Fruit fly (Drosophila melanogaster): ENCODE measurements around the gene CG5439.

CG5439 gene

DNA sequence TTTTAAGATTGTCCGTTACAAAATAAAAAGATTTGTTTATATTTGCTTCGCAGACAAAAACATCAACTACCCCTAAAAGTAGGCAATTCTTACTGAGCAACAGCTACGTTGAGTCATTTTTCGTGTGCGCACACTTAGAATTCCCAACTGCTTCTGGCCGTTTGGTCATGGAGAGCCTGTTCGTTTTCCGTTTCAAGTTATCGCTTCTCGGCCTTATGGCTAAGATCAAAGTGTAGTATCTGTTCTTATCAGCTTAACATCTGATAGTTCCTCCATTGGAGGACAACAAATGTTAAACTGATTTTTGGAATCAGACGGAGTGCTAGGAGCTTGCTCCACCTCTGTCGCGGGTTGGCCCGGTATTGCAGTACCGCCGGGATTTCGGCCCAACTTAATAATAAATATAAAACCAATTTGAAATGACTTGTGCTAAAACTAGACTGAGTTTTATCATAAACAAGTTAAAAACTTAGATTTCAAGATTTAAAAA lies 38.7 kb downstream of the CG5439 start (continued):
- peak; percentile 83 for TF ChIP-seq CG17359 (tag; optimal IDR thresholded peaks at IDR 0.05)
- TF ChIP-seq zfh1 (GFP tag; IDR thresholded peaks at IDR 0.05), result peak; percentile 77
- TF ChIP-seq ssp (GFP tag; IDR thresholded peaks at IDR 0.05), result peak; percentile 29; the same call in 1 of the 2 replicates
- TF ChIP-seq caup (GFP tag; optimal IDR thresholded peaks at IDR 0.05; ENCODE audit: severe bottlenecking), result peak; percentile 80
- TF ChIP-seq CG3838 (GFP tag; optimal IDR thresholded peaks at IDR 0.05), result peak; percentile 27
- TF ChIP-seq CG1024 (GFP tag; IDR thresholded peaks at IDR 0.05), result peak; percentile 50; the same call in 1 of the 2 replicates
- TF ChIP-seq gt (GFP tag; IDR thresholded peaks at IDR 0.05), result peak; percentile 44; the same call in 1 of the 2 replicates
- TF ChIP-seq NC2α (GFP tag; optimal IDR thresholded peaks at IDR 0.05), result peak; percentile 53
- TF ChIP-seq CG4820 (GFP tag; optimal IDR thresholded peaks at IDR 0.05), result peak; percentile 17
- peak; percentile 69 for TF ChIP-seq HHEX (GFP tag; optimal IDR thresholded peaks at IDR 0.05)
- peak; percentile 62 for TF ChIP-seq ems (GFP tag; optimal IDR thresholded peaks at IDR 0.05)
- TF ChIP-seq CG30403 (GFP tag; optimal IDR thresholded peaks at IDR 0.05), result peak; percentile 30
- 0 out of 2 replicates have a peak, but pooled peaks have one; percentile 14 for TF ChIP-seq Rx (GFP tag; IDR thresholded peaks at IDR 0.05)
- peak; percentile 13 for TF ChIP-seq Chrac-16 (GFP tag; optimal IDR thresholded peaks at IDR 0.05)
- peak; percentile 37 for TF ChIP-seq CG5245 (GFP tag; optimal IDR thresholded peaks at IDR 0.05)
- peak; percentile 76 for TF ChIP-seq otp (GFP tag; IDR thresholded peaks at IDR 0.05)
- TF ChIP-seq Fer3 (tag; optimal IDR thresholded peaks at IDR 0.05), result peak; percentile 62
- peak; percentile 41; the same call in 1 of the 2 replicates for TF ChIP-seq CG14014 (GFP tag; IDR thresholded peaks at IDR 0.05)
- peak; percentile 47 for TF ChIP-seq Scr (GFP tag; IDR thresholded peaks at IDR 0.05; ENCODE audit: partially characterized antibody)
- TF ChIP-seq CG3726 (GFP tag; IDR thresholded peaks at IDR 0.05), result peak; percentile 46; the same call in 1 of the 3 replicates
- peak; percentile 25 for TF ChIP-seq HmgZ (tag; optimal IDR thresholded peaks at IDR 0.05)
- TF ChIP-seq CG11247 (GFP tag; IDR thresholded peaks at IDR 0.05), result peak; percentile 70
- peak; percentile 25 for TF ChIP-seq CG9727 (GFP tag; optimal IDR thresholded peaks at IDR 0.05)
- peak; percentile 56 for TF ChIP-seq pho (GFP tag; optimal IDR thresholded peaks at IDR 0.05)
- peak; percentile 58; the same call in 1 of the 2 replicates for TF ChIP-seq peb (GFP tag; IDR thresholded peaks at IDR 0.05)
- TF ChIP-seq CG3281 (GFP tag; optimal IDR thresholded peaks at IDR 0.05), result peak; percentile 24
- TF ChIP-seq CG2875 (GFP tag; optimal IDR thresholded peaks at IDR 0.05), result peak; percentile 51
- TF ChIP-seq Sry-δ (GFP tag; optimal IDR thresholded peaks at IDR 0.05), result peak; percentile 29
- 0 out of 2 replicates have a peak, but pooled peaks have one; percentile 20 for TF ChIP-seq lmd (GFP tag; IDR thresholded peaks at IDR 0.05)
- TF ChIP-seq Hsf (GFP tag; optimal IDR thresholded peaks at IDR 0.05), result peak; percentile 44
- peak; percentile 44 for TF ChIP-seq CG18262 (tag; optimal IDR thresholded peaks at IDR 0.05)
- TF ChIP-seq kay (GFP tag; optimal IDR thresholded peaks at IDR 0.05), result peak; percentile 88
- peak; percentile 47; the same call in 1 of the 2 replicates for TF ChIP-seq CG17612 (GFP tag; IDR thresholded peaks at IDR 0.05)
- peak; percentile 41 for TF ChIP-seq CG8944 (GFP tag; optimal IDR thresholded peaks at IDR 0.05)
- peak; percentile 21 for TF ChIP-seq Atf3 (GFP tag; optimal IDR thresholded peaks at IDR 0.05)
- peak; percentile 52; the same call in 1 of the 3 replicates for TF ChIP-seq CG17361 (GFP tag; IDR thresholded peaks at IDR 0.05)
- TF ChIP-seq Mes4 (GFP tag; optimal IDR thresholded peaks at IDR 0.05), result peak; percentile 58
- TF ChIP-seq ara (GFP tag; IDR thresholded peaks at IDR 0.05), result peak; percentile 49; the same call in 1 of the 2 replicates
- peak; percentile 1 for TF ChIP-seq Fer2 (tag; optimal IDR thresholded peaks at IDR 0.05)
- TF ChIP-seq Dip3 (GFP tag; optimal IDR thresholded peaks at IDR 0.05), result peak; percentile 28
- peak; percentile 5 for TF ChIP-seq stwl (tag; optimal IDR thresholded peaks at IDR 0.05)
- TF ChIP-seq Side (GFP tag; optimal IDR thresholded peaks at IDR 0.05), result peak; percentile 1
- peak; percentile 49; the same call in 1 of the 2 replicates for TF ChIP-seq E2f1 (GFP tag; IDR thresholded peaks at IDR 0.05)
- peak in 1 of 2 experiments; percentile 35 for TF ChIP-seq Eip74EF (GFP tag; optimal IDR thresholded peaks at IDR 0.05)
- peak; percentile 19 for TF ChIP-seq CG12942 (GFP tag; optimal IDR thresholded peaks at IDR 0.05)
- TF ChIP-seq CG14441 (GFP tag; IDR thresholded peaks at IDR 0.05), result peak; percentile 43; the same call in 1 of the 2 replicates
- TF ChIP-seq Dad (GFP tag; optimal IDR thresholded peaks at IDR 0.05), result peak; percentile 68
- TF ChIP-seq Atf6 (GFP tag; IDR thresholded peaks at IDR 0.05), result peak; percentile 49; the same call in 1 of the 2 replicates
- TF ChIP-seq ERR (GFP tag; optimal IDR thresholded peaks at IDR 0.05), result peak; percentile 76
- TF ChIP-seq Ssrp (tag; optimal IDR thresholded peaks at IDR 0.05), result peak; percentile 2
